Fruit fly (Drosophila melanogaster) whole organism, adult: ENCODE results near the gene CG18810.

Experiments used
- CG11617 ChIP-seq: fragments of 200-800 bp; sonication (Bioruptor generic); optimal IDR thresholded peaks from 2 replicates; lab custom pipeline; 2017; ENCODE audit warnings: mild to moderate bottlenecking, missing biosample characterization, missing genetic modification reagents, missing genetic modification characterization
- CG12768 ChIP-seq: fragments of 200-800 bp; sonication (Bioruptor generic); optimal IDR thresholded peaks from 2 replicates; lab custom pipeline; 2017; ENCODE audit warnings: missing biosample characterization, missing genetic modification characterization, mild to moderate bottlenecking, moderate library complexity, missing genetic modification reagents
- CG14711 ChIP-seq: fragments of 200-800 bp; sonication (Bioruptor generic); optimal IDR thresholded peaks from 2 replicates; lab custom pipeline; 2018; ENCODE audit warnings: missing biosample characterization, mild to moderate bottlenecking, missing genetic modification characterization, moderate library complexity
- CG1620 ChIP-seq: fragments of 200-800 bp; sonication (Bioruptor generic); optimal IDR thresholded peaks from 2 replicates; lab custom pipeline; 2016; ENCODE audit warnings: missing biosample characterization, missing genetic modification characterization
- CG33017 ChIP-seq: fragments of 200-800 bp; sonication (Bioruptor generic); optimal IDR thresholded peaks from 2 replicates; lab custom pipeline; 2018; ENCODE audit warnings: missing biosample characterization, mild to moderate bottlenecking, missing genetic modification characterization, moderate library complexity
- CG5204 ChIP-seq: fragments of 200-800 bp; sonication (Bioruptor generic); optimal IDR thresholded peaks from 2 replicates; lab custom pipeline; 2016; ENCODE audit warnings: missing biosample characterization, missing genetic modification characterization
- CG7045 ChIP-seq: fragments of 200-800 bp; sonication (Bioruptor generic); optimal IDR thresholded peaks from 2 replicates; lab custom pipeline; 2017; ENCODE audit warnings: missing biosample characterization, mild to moderate bottlenecking, missing genetic modification characterization
- CG7101 ChIP-seq: fragments of 200-800 bp; sonication (Bioruptor generic); optimal IDR thresholded peaks from 2 replicates; lab custom pipeline; 2018; ENCODE audit warnings: missing biosample characterization, mild to moderate bottlenecking, missing genetic modification characterization, moderate library complexity
- Clk ChIP-seq: fragments of 200-800 bp; sonication (Bioruptor generic); optimal IDR thresholded peaks from 2 replicates; lab custom pipeline; 2017; ENCODE audit warnings: missing biosample characterization, missing genetic modification characterization
- Crg-1 ChIP-seq: fragments of 200-800 bp; sonication (Bioruptor generic); optimal IDR thresholded peaks from 2 replicates; lab custom pipeline; 2016; ENCODE audit warnings: missing biosample characterization, missing genetic modification characterization
- Hr96 ChIP-seq: fragments of 200-800 bp; sonication (Bioruptor generic); optimal IDR thresholded peaks from 2 replicates; lab custom pipeline; 2016; ENCODE audit warnings: missing biosample characterization, missing genetic modification characterization
- Mnt ChIP-seq: fragments of 200-800 bp; sonication (Bioruptor generic); optimal IDR thresholded peaks from 2 replicates; lab custom pipeline; 2016; ENCODE audit warnings: missing biosample characterization, mild to moderate bottlenecking, missing genetic modification characterization
- bab1 ChIP-seq: fragments of 200-800 bp; sonication (Bioruptor generic); optimal IDR thresholded peaks from 3 replicates; lab custom pipeline; 2019; ENCODE audit warnings: missing biosample characterization, mild to moderate bottlenecking, missing genetic modification characterization, moderate library complexity
- cic ChIP-seq: fragments of 200-800 bp; sonication (Bioruptor generic); optimal IDR thresholded peaks from 2 replicates; lab custom pipeline; 2017; ENCODE audit warnings: missing biosample characterization, mild to moderate bottlenecking, missing genetic modification characterization, moderate library complexity
- cnc ChIP-seq, 2 experiments: fragments of >200 bp; optimal IDR thresholded peaks; 2 replicates each; lab custom pipeline; 2017
- kay ChIP-seq: fragments of 200-800 bp; sonication (Bioruptor generic); peaks from one replicate; lab custom pipeline; 2016; ENCODE audit warnings: missing biosample characterization, missing genetic modification characterization, borderline replicate concordance
- ovo ChIP-seq: fragments of 200-800 bp; sonication (Bioruptor generic); optimal IDR thresholded peaks from 2 replicates; lab custom pipeline; 2016; ENCODE audit warnings: missing biosample characterization, missing genetic modification characterization
- pad ChIP-seq: fragments of 200-800 bp; sonication (Bioruptor generic); optimal IDR thresholded peaks from 3 replicates; lab custom pipeline; 2017; ENCODE audit warnings: missing biosample characterization, missing genetic modification characterization, mild to moderate bottlenecking, moderate library complexity, missing genetic modification reagents
- tj ChIP-seq: fragments of 200-800 bp; sonication (Bioruptor generic); optimal IDR thresholded peaks from 3 replicates; lab custom pipeline; 2017; ENCODE audit warnings: missing biosample characterization, mild to moderate bottlenecking, missing genetic modification characterization, moderate library complexity
- toe ChIP-seq: fragments of 200-800 bp; sonication (Bioruptor generic); optimal IDR thresholded peaks from 2 replicates; lab custom pipeline; 2016; ENCODE audit warnings: missing biosample characterization, missing genetic modification characterization

The CG18810 gene

DNA sequence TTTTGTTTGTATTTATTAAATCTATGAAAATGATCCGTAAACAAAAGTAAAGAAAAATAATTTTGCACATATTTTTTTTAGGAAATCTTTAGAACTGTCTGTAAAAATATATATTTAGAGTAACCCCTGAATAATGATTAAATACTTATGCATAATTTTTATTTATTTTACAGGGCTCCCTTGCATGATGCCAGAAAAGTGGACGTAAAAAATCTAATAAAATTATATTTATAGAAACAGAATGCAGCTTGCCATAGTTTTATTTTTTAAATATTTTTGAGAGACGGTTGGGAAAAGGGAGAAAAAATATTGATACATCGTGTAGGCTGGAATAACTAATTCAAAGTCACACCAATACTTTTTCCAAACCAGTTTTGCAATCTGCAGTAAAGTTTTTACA, at the start of gene CG18810:
Gene CG18810, plus strand, starts transcription at position 301 of the 400 bp plus-strand sequence.
- TF ChIP-seq Clk (GFP tag; lab: Kevin White, UChicago), result no peak
- no peak for TF ChIP-seq bab1
- no peak for TF ChIP-seq CG12768 (GFP tag; lab: Kevin White, UChicago)
- no peak for TF ChIP-seq Hr96 (GFP tag; lab: Kevin White, UChicago)

dm6 chr2L:20601282-20601681, 47.4 kb upstream of the CG18810 start:
- TF ChIP-seq CG5204 (GFP tag; lab: Kevin White, UChicago) (no peak), cic (no peak), cnc (optimal IDR thresholded peaks at IDR 0.05; lab: Kevin White, UChicago) (no peak), CG33017 (tag; lab: Kevin White, UChicago) (no peak), pad (GFP tag; lab: Kevin White, UChicago) (no peak), Crg-1 (no peak)

dm6 chr2L:20604096-20604495, 44.6 kb upstream of the CG18810 start, which contains the start of gene CG31677:
Gene CG31677 (minus strand): TSS chr2L:20604196.
- no peak for TF ChIP-seq Crg-1
- no peak for TF ChIP-seq Mnt (GFP tag; lab: Kevin White, UChicago)
- TF ChIP-seq CG1620, result no peak
- TF ChIP-seq ovo, result no peak
- no peak for TF ChIP-seq CG33017 (tag; lab: Kevin White, UChicago)
- no peak for TF ChIP-seq CG12768 (GFP tag; lab: Kevin White, UChicago)
- no peak for TF ChIP-seq toe (GFP tag; lab: Kevin White, UChicago)
- no peak for TF ChIP-seq CG11617 (GFP tag; lab: Kevin White, UChicago)
- TF ChIP-seq cic, result no peak
- no peak for TF ChIP-seq pad (GFP tag; lab: Kevin White, UChicago)
- TF ChIP-seq CG5204 (GFP tag; lab: Kevin White, UChicago), result no peak
- no peak for TF ChIP-seq Clk (GFP tag; lab: Kevin White, UChicago)
- TF ChIP-seq Hr96 (GFP tag; lab: Kevin White, UChicago), result no peak
- no peak for TF ChIP-seq kay (GFP tag; lab: Kevin White, UChicago)
- TF ChIP-seq CG14711 (tag; lab: Kevin White, UChicago), result no peak

DNA sequence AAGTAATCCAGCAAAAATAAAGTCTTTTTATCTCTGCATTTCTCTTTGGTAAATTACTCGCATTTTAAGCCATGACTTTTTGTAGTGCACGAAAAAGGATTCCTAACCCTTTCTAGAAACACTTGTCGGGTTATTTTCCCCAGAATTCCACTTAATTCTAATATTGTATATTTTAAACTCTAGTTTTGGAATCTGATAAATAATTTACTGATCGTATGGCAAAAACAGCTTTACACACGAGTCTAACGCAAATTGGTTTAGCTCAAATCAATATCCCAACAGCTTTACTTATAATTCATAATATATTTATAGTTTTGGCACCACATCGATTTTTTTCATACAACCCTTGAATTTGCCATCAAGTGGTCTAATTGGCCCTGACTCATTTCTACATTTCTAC, 34.5 kb upstream of the CG18810 start, which contains the start of gene CG15475:
Gene CG15475, plus strand, starts transcription at position 301 of the 400 bp plus-strand sequence.
- TF ChIP-seq CG7101 (tag; lab: Kevin White, UChicago), result no peak
- TF ChIP-seq CG12768 (GFP tag; lab: Kevin White, UChicago), result no peak
- TF ChIP-seq pad (GFP tag; lab: Kevin White, UChicago), result no peak
- TF ChIP-seq Hr96 (GFP tag; lab: Kevin White, UChicago), result no peak
- no peak for TF ChIP-seq Crg-1
- TF ChIP-seq CG7045 (GFP tag; lab: Kevin White, UChicago), result no peak
- TF ChIP-seq ovo, result no peak
- no peak for TF ChIP-seq toe (GFP tag; lab: Kevin White, UChicago)
- no peak for TF ChIP-seq cnc (optimal IDR thresholded peaks at IDR 0.05; lab: Kevin White, UChicago)
- TF ChIP-seq cic, result no peak
- no peak for TF ChIP-seq CG5204 (GFP tag; lab: Kevin White, UChicago)
- no peak for TF ChIP-seq bab1
- TF ChIP-seq kay (GFP tag; lab: Kevin White, UChicago), result no peak
- no peak for TF ChIP-seq CG14711 (tag; lab: Kevin White, UChicago)

dm6 chr2L:20634215-20634614, 14.5 kb upstream of the CG18810 start, which contains the start of gene CG17472:
Gene CG17472 (plus strand): TSS chr2L:20634515.
- no peak for TF ChIP-seq CG1620
- no peak for TF ChIP-seq cnc (optimal IDR thresholded peaks at IDR 0.05; lab: Kevin White, UChicago)
- TF ChIP-seq CG12768 (GFP tag; lab: Kevin White, UChicago), result no peak
- TF ChIP-seq CG7045 (GFP tag; lab: Kevin White, UChicago), result no peak
- TF ChIP-seq pad (GFP tag; lab: Kevin White, UChicago), result no peak
- TF ChIP-seq CG5204 (GFP tag; lab: Kevin White, UChicago), result no peak
- TF ChIP-seq cic, result no peak
- TF ChIP-seq tj, result no peak
- TF ChIP-seq CG7101 (tag; lab: Kevin White, UChicago), result no peak
- TF ChIP-seq Clk (GFP tag; lab: Kevin White, UChicago), result no peak
- no peak for TF ChIP-seq CG14711 (tag; lab: Kevin White, UChicago)
- no peak for TF ChIP-seq bab1

DNA sequence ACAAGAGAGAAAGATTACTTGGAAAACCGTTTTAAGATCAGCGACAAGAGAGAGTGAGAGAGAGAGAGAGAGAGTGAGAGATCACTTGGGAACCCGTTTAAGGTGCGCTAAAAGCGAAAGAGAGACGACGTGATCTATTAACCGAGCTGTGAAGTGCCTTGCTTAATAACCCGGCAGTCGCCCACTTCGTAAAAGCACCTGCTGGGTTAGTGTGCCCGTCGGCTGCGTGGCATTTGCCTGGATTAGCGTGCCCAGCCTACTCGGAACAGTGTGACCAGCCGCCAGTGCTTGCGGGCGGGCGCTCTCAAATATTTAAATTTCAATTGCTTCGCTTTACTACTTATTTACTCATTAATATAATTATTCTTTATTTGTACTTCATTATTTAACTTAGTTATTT, 10.3 kb upstream of the CG18810 start:
- no peak for TF ChIP-seq Hr96 (GFP tag; lab: Kevin White, UChicago)
- TF ChIP-seq CG14711 (tag; lab: Kevin White, UChicago), result no peak
- TF ChIP-seq cnc (optimal IDR thresholded peaks at IDR 0.05; lab: Kevin White, UChicago), result no peak
- no peak for TF ChIP-seq CG11617 (GFP tag; lab: Kevin White, UChicago)
- TF ChIP-seq Mnt (GFP tag; lab: Kevin White, UChicago), result no peak
- TF ChIP-seq CG33017 (tag; lab: Kevin White, UChicago), result no peak
- no peak for TF ChIP-seq Clk (GFP tag; lab: Kevin White, UChicago)

DNA sequence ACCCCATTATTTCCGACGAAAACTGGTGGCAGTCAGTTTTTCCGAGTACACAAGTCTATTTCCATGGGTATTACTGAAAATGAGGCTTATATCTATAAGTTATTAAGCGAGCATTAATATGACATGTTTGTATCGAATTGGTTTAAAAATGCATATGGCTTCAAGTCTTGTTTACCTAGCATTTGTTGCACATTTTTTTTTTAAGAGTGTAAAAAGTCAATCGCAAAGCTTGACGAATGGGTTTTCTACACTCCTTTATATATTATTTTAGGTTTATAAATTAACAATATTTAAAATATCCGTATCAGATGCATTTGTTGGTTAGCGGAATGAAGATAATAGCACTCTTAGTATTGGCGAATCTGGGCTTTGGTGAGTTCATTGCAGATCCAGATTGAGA, 8.9 kb upstream of the CG18810 start, which contains the start of gene CG31680:
Gene CG31680, plus strand, starts transcription at position 301 of the 400 bp plus-strand sequence.
- TF ChIP-seq Crg-1 (no peak), Mnt (GFP tag; lab: Kevin White, UChicago) (no peak), CG7101 (tag; lab: Kevin White, UChicago) (no peak), CG5204 (GFP tag; lab: Kevin White, UChicago) (no peak), CG33017 (tag; lab: Kevin White, UChicago) (no peak), ovo (no peak), tj (no peak)
